Worm (Caenorhabditis elegans) whole organism, early embryonic: Measurements from ENCODE around the gene Y34B4A.4.

Experiments used
- B0310.2 ChIP-seq: sonication (generic microtip); optimal IDR thresholded peaks from 2 replicates; lab custom pipeline; 2016; ENCODE audit warnings: mild to moderate bottlenecking, missing genetic modification characterization, missing compliant biosample characterization
- F13C5.2 ChIP-seq: sonication (generic microtip); optimal IDR thresholded peaks from 2 replicates; lab custom pipeline; 2017; ENCODE audit warnings: mild to moderate bottlenecking, missing genetic modification characterization, inconsistent platforms, missing compliant biosample characterization
- aly-1 ChIP-seq: sonication (generic microtip); optimal IDR thresholded peaks from 2 replicates; lab custom pipeline; 2016; ENCODE audit warnings: missing genetic modification characterization, missing compliant biosample characterization
- ama-1 ChIP-seq: fragments of 150-350 bp; optimal IDR thresholded peaks from 2 replicates; lab custom pipeline; 2014
- ceh-13 ChIP-seq: fragments of 200-800 bp; sonication (Bioruptor generic); optimal IDR thresholded peaks from 2 replicates; lab custom pipeline; 2018; ENCODE audit warnings: mild to moderate bottlenecking, missing genetic modification characterization, missing compliant biosample characterization
- ceh-36 ChIP-seq: sonication (generic microtip); optimal IDR thresholded peaks from 2 replicates; lab custom pipeline; 2016; ENCODE audit warnings: missing genetic modification characterization, inconsistent platforms, missing compliant biosample characterization
- ets-7 ChIP-seq: sonication (generic microtip); optimal IDR thresholded peaks from 2 replicates; lab custom pipeline; 2016; ENCODE audit warnings: missing genotype, missing genetic modification characterization, missing compliant biosample characterization
- flt-1 ChIP-seq: fragments of 200-800 bp; sonication (Bioruptor generic); IDR thresholded peaks from 2 replicates; pipeline ENCODE4 v1.3.6; 2022; ENCODE audit warnings: missing genetic modification characterization, missing compliant biosample characterization
- hmbx-1 ChIP-seq: sonication (generic microtip); optimal IDR thresholded peaks from 2 replicates; lab custom pipeline; 2016; ENCODE audit warnings: mild to moderate bottlenecking, missing genetic modification characterization, missing compliant biosample characterization
- hmg-4 ChIP-seq: fragments of 200-800 bp; sonication (Bioruptor generic); optimal IDR thresholded peaks from 2 replicates; lab custom pipeline; 2018; ENCODE audit warnings: mild to moderate bottlenecking, missing genetic modification characterization, missing compliant biosample characterization
- hnd-1 ChIP-seq: sonication (generic microtip); optimal IDR thresholded peaks from 2 replicates; lab custom pipeline; 2016; ENCODE audit warnings: missing genetic modification characterization, missing compliant biosample characterization
- pes-1 ChIP-seq: fragments of 200-800 bp; sonication (Bioruptor generic); IDR thresholded peaks from 2 replicates; pipeline ENCODE4 v1.3.6; 2022; ENCODE audit warnings: missing genetic modification reagents, missing genetic modification characterization, missing compliant biosample characterization
- scrt-1 ChIP-seq: fragments of 200-800 bp; sonication (Bioruptor generic); IDR thresholded peaks from 2 replicates; pipeline ENCODE4 v1.3.6; 2022; ENCODE audit warnings: missing genetic modification characterization, missing compliant biosample characterization
- sea-1 ChIP-seq: fragments of 200-800 bp; sonication (Bioruptor generic); conservative IDR thresholded peaks from 2 replicates; pipeline ENCODE4 v1.3.6; 2022; ENCODE audit warnings: missing genetic modification characterization, missing compliant biosample characterization
- tbx-11 ChIP-seq: fragments of 200-800 bp; sonication (Bioruptor generic); IDR thresholded peaks from 2 replicates; pipeline ENCODE4 v1.3.6; 2022; ENCODE audit warnings: missing genetic modification characterization, missing compliant biosample characterization
- tbx-37 ChIP-seq: fragments of 200-800 bp; sonication (Bioruptor generic); conservative IDR thresholded peaks from 2 replicates; pipeline ENCODE4 v1.3.6; 2022; ENCODE audit warnings: missing genetic modification reagents, missing genetic modification characterization, missing compliant biosample characterization
- tra-4 ChIP-seq: sonication (generic microtip); optimal IDR thresholded peaks from 2 replicates; lab custom pipeline; 2017; ENCODE audit warnings: missing genetic modification characterization, missing compliant biosample characterization

The Y34B4A.4 gene

DNA sequence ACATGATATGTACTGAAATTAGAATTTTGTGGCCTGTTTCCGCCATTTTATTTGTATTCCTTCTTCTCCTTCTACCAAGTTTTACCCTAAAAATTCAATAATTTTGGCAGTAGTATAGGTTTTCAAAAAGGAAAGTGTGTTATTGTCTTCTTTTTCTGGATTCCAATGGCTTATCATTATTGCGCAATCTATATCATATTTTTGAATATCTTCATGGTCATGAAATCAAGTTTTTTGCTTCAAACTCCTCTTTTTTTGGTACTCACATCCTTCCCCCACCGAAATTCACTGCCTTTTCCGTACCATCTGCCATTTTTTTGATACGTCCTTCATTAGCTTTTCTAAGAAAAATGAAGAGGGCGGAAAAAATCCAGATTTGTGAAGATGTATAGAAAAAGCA, 15.4 kb upstream of the Y34B4A.4 start:
- no peak for TF ChIP-seq hmbx-1
- TF ChIP-seq tbx-37 = no peak
- no peak for TF ChIP-seq scrt-1
- no peak for TF ChIP-seq tra-4 (tag; lab: Kevin White, UChicago)
- TF ChIP-seq hnd-1 (tag; lab: Kevin White, UChicago) = no peak
- TF ChIP-seq flt-1 (GFP tag; lab: Robert Waterston, UW) = no peak
- no peak for TF ChIP-seq B0310.2 (tag; lab: Kevin White, UChicago)
- no peak for TF ChIP-seq ceh-36 (tag; lab: Kevin White, UChicago)
- TF ChIP-seq pes-1 (GFP tag; lab: Robert Waterston, UW) = no peak
- no peak for TF ChIP-seq F13C5.2 (tag; lab: Kevin White, UChicago)
- no peak for TF ChIP-seq tbx-11

DNA sequence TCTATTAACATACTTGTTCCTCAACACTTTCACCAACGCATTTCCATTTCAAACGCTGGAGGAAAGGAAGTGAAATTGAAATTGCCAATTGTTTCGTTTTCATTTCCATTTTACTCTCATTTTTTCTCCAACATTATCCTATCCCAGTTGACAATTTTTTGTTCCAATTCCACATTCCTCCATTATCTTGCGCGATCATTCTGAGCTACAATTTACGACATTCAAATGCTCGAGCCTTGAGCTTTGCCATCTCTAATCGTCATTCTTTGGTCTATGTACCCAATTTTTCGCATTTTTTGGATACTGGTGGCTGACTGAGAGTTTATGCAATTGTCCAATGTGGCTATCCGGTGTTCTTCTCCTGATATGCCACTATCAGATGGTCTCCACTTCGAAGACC, 14.5 kb upstream of the Y34B4A.4 start, which contains the start of gene Y34B4A.10:
TSS of gene Y34B4A.10 (plus strand) at position 301 of the 400 bp plus-strand sequence.
- TF ChIP-seq sea-1 (GFP tag; lab: Robert Waterston, UW) (no peak), aly-1 (tag; lab: Kevin White, UChicago) (no peak), pes-1 (GFP tag; lab: Robert Waterston, UW) (no peak), ets-7 (tag; lab: Kevin White, UChicago) (no peak), ceh-36 (tag; lab: Kevin White, UChicago) (no peak), B0310.2 (tag; lab: Kevin White, UChicago) (no peak), scrt-1 (no peak), flt-1 (GFP tag; lab: Robert Waterston, UW) (no peak), ama-1 (lab: Kevin White, UChicago) (no peak), tra-4 (tag; lab: Kevin White, UChicago) (no peak), hnd-1 (tag; lab: Kevin White, UChicago) (no peak), tbx-37 (no peak), hmg-4 (no peak), ceh-13 (no peak), tbx-11 (no peak), F13C5.2 (tag; lab: Kevin White, UChicago) (no peak), hmbx-1 (no peak)

DNA sequence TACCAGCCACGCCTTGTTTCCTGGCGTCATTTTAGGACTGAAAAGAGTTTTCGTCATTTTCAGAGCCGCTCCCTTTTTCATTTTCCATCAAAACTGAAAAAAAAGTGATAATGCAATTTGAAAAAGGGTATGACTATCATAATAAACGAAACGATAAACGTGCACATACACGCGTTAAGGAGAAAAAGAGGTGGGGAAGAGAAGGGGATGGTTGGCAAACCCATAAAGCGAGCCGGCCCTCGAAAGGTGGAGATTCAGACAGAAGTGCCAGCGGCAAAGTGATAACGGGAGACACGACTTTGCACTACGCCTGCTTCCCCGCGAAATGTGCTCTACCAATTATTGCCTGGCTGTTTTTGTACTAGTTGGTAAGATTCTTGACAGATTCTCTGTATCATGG, 11.3 kb upstream of the Y34B4A.4 start, which contains the start of gene nspg-14:
TSS of gene nspg-14 (plus strand) at position 250 of the 400 bp plus-strand sequence.
- no peak for TF ChIP-seq ceh-36 (tag; lab: Kevin White, UChicago)
- TF ChIP-seq sea-1 (GFP tag; lab: Robert Waterston, UW) = no peak
- no peak for TF ChIP-seq tbx-37
- TF ChIP-seq B0310.2 (tag; lab: Kevin White, UChicago) = no peak
- TF ChIP-seq pes-1 (GFP tag; lab: Robert Waterston, UW) = no peak

DNA sequence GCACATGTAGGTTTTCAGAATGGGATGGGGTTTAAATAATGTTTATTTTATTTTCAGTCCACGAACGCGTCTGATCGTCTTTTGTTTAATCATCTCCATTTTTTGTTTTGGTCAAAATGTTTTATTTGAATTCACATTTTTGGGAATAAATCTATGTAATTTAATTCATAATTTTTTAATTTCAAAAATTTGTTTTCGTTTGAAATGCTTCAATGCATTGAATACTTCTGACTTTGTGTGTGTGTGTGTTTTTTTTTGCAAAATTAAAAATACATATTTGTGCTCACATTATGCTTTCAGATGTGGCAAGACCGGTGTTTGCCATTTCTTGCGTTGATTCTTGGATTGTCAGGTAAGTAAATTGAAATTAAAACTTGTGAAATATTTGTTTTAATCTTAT, 9.2 kb upstream of the Y34B4A.4 start, which contains the start of gene nspg-13:
TSS of gene nspg-13 (plus strand) at position 301 of the 400 bp plus-strand sequence.
- TF ChIP-seq aly-1 (tag; lab: Kevin White, UChicago) = no peak
- TF ChIP-seq F13C5.2 (tag; lab: Kevin White, UChicago) = no peak
- TF ChIP-seq ceh-13 = no peak
- TF ChIP-seq tbx-37 = no peak
- no peak for TF ChIP-seq pes-1 (GFP tag; lab: Robert Waterston, UW)
- TF ChIP-seq flt-1 (GFP tag; lab: Robert Waterston, UW) = no peak
- no peak for TF ChIP-seq hnd-1 (tag; lab: Kevin White, UChicago)

DNA sequence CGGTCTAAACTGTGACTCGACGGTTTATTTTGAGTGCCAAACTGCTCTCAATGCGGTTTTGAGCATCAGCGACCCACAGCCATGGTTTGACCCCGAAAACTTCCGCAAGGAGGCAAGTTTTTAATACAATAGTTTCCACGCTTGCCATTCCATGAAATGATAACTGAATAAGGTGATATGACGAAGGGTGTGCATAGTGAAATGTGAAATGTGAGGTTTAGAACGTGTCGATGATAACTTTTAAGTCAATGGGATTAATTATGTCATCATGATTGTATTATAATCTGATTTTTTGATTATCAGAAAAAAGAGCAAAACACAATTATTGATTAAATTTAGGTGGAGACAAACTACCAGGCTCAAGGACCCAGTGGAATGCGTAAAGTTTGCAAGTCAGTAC, 8.8 kb upstream of the Y34B4A.4 start:
- no peak for TF ChIP-seq ama-1 (lab: Kevin White, UChicago)
- TF ChIP-seq tra-4 (tag; lab: Kevin White, UChicago) = no peak
- no peak for TF ChIP-seq aly-1 (tag; lab: Kevin White, UChicago)

DNA sequence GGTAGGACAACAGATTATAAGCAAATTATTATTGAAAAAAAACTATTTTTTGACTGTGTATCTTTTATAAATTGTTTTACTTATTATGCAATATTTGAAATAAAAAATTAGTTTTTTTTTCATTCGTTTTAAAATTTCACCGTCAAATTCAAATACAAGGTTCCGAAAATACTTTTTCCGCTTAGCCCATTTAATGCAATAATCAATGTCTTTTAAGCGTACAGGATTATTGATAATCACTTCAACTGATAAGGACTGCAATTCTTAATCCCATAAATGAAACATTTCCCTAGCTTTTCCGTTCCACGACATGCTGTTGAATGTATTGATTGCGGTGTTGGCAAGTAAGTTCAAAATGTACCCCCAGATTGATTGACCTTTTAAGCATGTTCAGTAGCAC, 7.1 kb upstream of the Y34B4A.4 start, which contains the start of gene nspg-12:
TSS of gene nspg-12 (plus strand) at position 301 of the 400 bp plus-strand sequence.
- TF ChIP-seq F13C5.2 (tag; lab: Kevin White, UChicago) = no peak

DNA sequence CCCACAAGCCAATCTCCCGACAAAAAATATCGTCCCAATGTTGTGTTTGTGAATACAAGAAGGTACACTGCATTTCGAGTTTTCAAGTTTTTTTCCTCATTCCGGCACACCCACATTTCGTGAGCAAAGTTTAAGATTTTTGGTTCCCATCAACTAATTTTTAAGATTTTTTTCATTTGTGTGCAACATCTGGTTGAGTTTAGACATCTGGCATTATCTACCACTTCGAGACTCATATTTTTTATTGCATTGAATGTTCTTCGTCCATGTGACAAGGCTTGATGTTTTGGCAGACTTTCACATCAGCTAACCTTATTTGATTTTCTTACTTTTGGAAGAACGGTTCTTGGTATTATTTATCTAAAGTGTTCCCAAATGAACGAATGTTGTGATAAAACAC, 3.7 kb upstream of the Y34B4A.4 start:
- TF ChIP-seq hmbx-1 (no peak), tra-4 (tag; lab: Kevin White, UChicago) (no peak), F13C5.2 (tag; lab: Kevin White, UChicago) (no peak), hnd-1 (tag; lab: Kevin White, UChicago) (no peak), scrt-1 (no peak), ceh-36 (tag; lab: Kevin White, UChicago) (no peak), ets-7 (tag; lab: Kevin White, UChicago) (no peak), aly-1 (tag; lab: Kevin White, UChicago) (no peak), tbx-11 (no peak)

DNA sequence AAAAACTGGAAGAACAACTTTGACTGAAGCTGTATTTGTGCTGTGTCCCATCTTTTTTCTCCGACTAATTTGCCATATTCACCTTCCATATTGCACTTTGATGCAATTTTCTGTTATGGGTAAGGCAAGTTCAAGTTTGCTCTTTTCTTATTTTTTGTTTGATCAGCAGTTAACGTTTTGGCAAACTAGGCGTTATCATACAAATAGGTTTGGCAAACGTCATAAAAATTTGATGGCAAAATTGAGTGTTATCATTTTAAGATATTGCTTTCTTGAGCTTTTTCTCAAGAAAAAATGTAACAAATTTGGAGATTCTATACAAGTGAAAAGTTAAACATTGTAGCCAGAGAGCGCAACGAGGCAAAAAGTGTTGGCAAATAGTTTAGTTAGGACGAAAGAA, 2.1 kb upstream of the Y34B4A.4 start:
- no peak for TF ChIP-seq ets-7 (tag; lab: Kevin White, UChicago)
- no peak for TF ChIP-seq hmg-4
- TF ChIP-seq B0310.2 (tag; lab: Kevin White, UChicago) = no peak
- no peak for TF ChIP-seq hnd-1 (tag; lab: Kevin White, UChicago)
- TF ChIP-seq tra-4 (tag; lab: Kevin White, UChicago) = no peak
- no peak for TF ChIP-seq ceh-36 (tag; lab: Kevin White, UChicago)
- TF ChIP-seq flt-1 (GFP tag; lab: Robert Waterston, UW) = no peak

DNA sequence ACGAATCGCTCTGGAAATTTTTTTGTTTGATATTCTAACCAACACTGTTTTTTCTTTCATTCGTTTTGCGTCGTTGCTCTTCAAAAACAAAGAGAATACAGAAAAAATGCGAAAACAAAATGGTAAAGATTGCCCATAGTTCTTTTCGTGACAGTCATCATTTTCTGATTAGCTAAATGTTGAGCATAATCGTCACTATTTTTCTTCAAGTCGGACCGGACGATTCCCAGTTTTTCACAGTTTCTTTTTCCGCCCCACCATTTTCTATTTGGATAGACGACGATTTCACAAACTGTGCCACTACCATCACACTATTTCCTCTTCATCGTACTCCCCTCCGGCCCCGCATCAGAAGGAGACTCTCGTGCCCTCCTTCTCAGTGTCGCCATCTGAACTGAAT, 541 bp upstream of the Y34B4A.4 start:
- TF ChIP-seq flt-1 (GFP tag; lab: Robert Waterston, UW) (no peak), B0310.2 (tag; lab: Kevin White, UChicago) (no peak), sea-1 (GFP tag; lab: Robert Waterston, UW) (no peak), aly-1 (tag; lab: Kevin White, UChicago) (no peak)
